Fruit fly (Drosophila melanogaster): ENCODE data around the gene CG32641.

The CG32641 gene

DNA sequence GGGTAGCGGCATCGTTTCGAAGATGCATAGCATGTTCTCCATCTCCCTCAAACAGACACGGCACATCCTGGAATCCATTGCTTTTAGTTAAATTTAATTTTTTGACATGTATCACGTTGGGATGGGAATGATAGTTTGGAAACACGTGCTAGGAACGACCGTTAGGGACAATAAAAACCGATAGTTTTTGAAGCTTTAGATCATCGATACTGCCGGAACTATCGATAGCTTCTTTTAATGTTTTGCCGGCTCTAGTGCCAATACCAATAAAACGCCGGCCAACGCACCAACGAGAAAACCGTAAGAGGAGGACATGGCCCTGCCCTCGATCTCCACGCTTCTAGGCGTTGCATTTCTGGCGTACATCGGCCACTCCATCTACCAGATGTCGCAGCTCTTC is 29.5 kb upstream of the CG32641 start, which contains the start of the genes CG4318 and CG4332 (continued):
- no peak for TF ChIP-seq CG8478 (optimal IDR thresholded peaks at IDR 0.05)
- TF ChIP-seq unpg (GFP tag; optimal IDR thresholded peaks at IDR 0.05), result no peak
- no peak for TF ChIP-seq Hey (tag; optimal IDR thresholded peaks at IDR 0.05)
- TF ChIP-seq emc (GFP tag; optimal IDR thresholded peaks at IDR 0.05), result no peak
- TF ChIP-seq CG2202 (tag; optimal IDR thresholded peaks at IDR 0.05), result no peak
- TF ChIP-seq row (GFP tag; IDR thresholded peaks at IDR 0.05), result peak; percentile 49; the same call in 2 of the 3 replicates
- TF ChIP-seq Sin3A (optimal IDR thresholded peaks at IDR 0.05), result peak; percentile 38
- peak; percentile 6; the same call in 1 of the 2 replicates for TF ChIP-seq ara (GFP tag; IDR thresholded peaks at IDR 0.05)
- TF ChIP-seq CG1647 (GFP tag; optimal IDR thresholded peaks at IDR 0.05), result no peak
- peak; percentile 92 for TF ChIP-seq Bgb (GFP tag; IDR thresholded peaks at IDR 0.05; ENCODE audit: partially characterized antibody)
- TF ChIP-seq Mad (GFP tag; optimal IDR thresholded peaks at IDR 0.05), result no peak
- TF ChIP-seq CG4730 (GFP tag; IDR thresholded peaks at IDR 0.05), result no peak
- TF ChIP-seq unc-4 (GFP tag; IDR thresholded peaks at IDR 0.05; ENCODE audit: partially characterized antibody), result peak; percentile 86
- TF ChIP-seq wek (GFP tag; optimal IDR thresholded peaks at IDR 0.05), result no peak
- no peak for TF ChIP-seq NFAT (GFP tag; IDR thresholded peaks at IDR 0.05)
- no peak for TF ChIP-seq Side (GFP tag; optimal IDR thresholded peaks at IDR 0.05)
- TF ChIP-seq bbx (GFP tag; IDR thresholded peaks at IDR 0.05; ENCODE audit: partially characterized antibody), result peak; percentile 94
- TF ChIP-seq Nf-YB (GFP tag; optimal IDR thresholded peaks at IDR 0.05), result no peak
- no peak for TF ChIP-seq CG32772 (GFP tag; IDR thresholded peaks at IDR 0.05)
- peak; percentile 92 for TF ChIP-seq Myb (GFP tag; optimal IDR thresholded peaks at IDR 0.05)
- TF ChIP-seq CG2129 (GFP tag; IDR thresholded peaks at IDR 0.05; ENCODE audit: partially characterized antibody), result peak; percentile 59; the same call in 1 of the 2 replicates
- TF ChIP-seq kni (GFP tag; optimal IDR thresholded peaks at IDR 0.05), result no peak
- peak; percentile 22 for TF ChIP-seq Dp (GFP tag; optimal IDR thresholded peaks at IDR 0.05)
- TF ChIP-seq CG14441 (GFP tag; IDR thresholded peaks at IDR 0.05), result no peak
- TF ChIP-seq Doc3 (GFP tag; IDR thresholded peaks at IDR 0.05; ENCODE audit: partially characterized antibody), result peak; percentile 87
- TF ChIP-seq CG9609 (GFP tag; optimal IDR thresholded peaks at IDR 0.05), result no peak
- TF ChIP-seq CG11456 (GFP tag; IDR thresholded peaks at IDR 0.05), result no peak
- TF ChIP-seq Six4 (GFP tag; optimal IDR thresholded peaks at IDR 0.05), result no peak
- peak; percentile 94 for TF ChIP-seq dm (GFP tag; optimal IDR thresholded peaks at IDR 0.05)
- TF ChIP-seq tx (GFP tag; optimal IDR thresholded peaks at IDR 0.05), result no peak
- peak; percentile 45; the same call in 1 of the 3 replicates for TF ChIP-seq CG34422 (GFP tag; IDR thresholded peaks at IDR 0.05)
- TF ChIP-seq sob (GFP tag; IDR thresholded peaks at IDR 0.05), result no peak
- TF ChIP-seq CG8388 (GFP tag; optimal IDR thresholded peaks at IDR 0.05), result no peak
- TF ChIP-seq Atf3 (GFP tag; optimal IDR thresholded peaks at IDR 0.05), result no peak
- TF ChIP-seq ato (GFP tag; IDR thresholded peaks at IDR 0.05; ENCODE audit: partially characterized antibody), result peak; percentile 79
- no peak for TF ChIP-seq otp (GFP tag; IDR thresholded peaks at IDR 0.05)
- no peak for TF ChIP-seq CG15696 (tag; optimal IDR thresholded peaks at IDR 0.05)
- no peak for TF ChIP-seq CG4820 (GFP tag; optimal IDR thresholded peaks at IDR 0.05)
- peak; percentile 68 for TF ChIP-seq CG7963 (GFP tag; IDR thresholded peaks at IDR 0.05; ENCODE audit: partially characterized antibody)
- no peak for TF ChIP-seq gro (GFP tag; optimal IDR thresholded peaks at IDR 0.05)
- TF ChIP-seq CG17361 (GFP tag; IDR thresholded peaks at IDR 0.05), result no peak
- no peak for TF ChIP-seq CG17328 (GFP tag; IDR thresholded peaks at IDR 0.05)
- TF ChIP-seq NK7.1 (GFP tag; optimal IDR thresholded peaks at IDR 0.05), result no peak
- TF ChIP-seq CG3726 (GFP tag; IDR thresholded peaks at IDR 0.05), result no peak
- TF ChIP-seq CG7839 (tag; optimal IDR thresholded peaks at IDR 0.05), result no peak
- TF ChIP-seq eyg (GFP tag; optimal IDR thresholded peaks at IDR 0.05), result no peak
- no peak for TF ChIP-seq CrebB (tag; optimal IDR thresholded peaks at IDR 0.05)
- peak; percentile 72 for TF ChIP-seq nerfin-2 (GFP tag; IDR thresholded peaks at IDR 0.05; ENCODE audit: partially characterized antibody)
- no peak for TF ChIP-seq lbe (GFP tag; optimal IDR thresholded peaks at IDR 0.05)
- TF ChIP-seq klu (GFP tag; IDR thresholded peaks at IDR 0.05), result no peak
- TF ChIP-seq CG11247 (GFP tag; IDR thresholded peaks at IDR 0.05), result no peak
- TF ChIP-seq ash1 (GFP tag; optimal IDR thresholded peaks at IDR 0.05), result no peak

Measured in whole organism, embryonic.